Worm (Caenorhabditis elegans): Measurements from ENCODE around the gene hmg-12.

DNA sequence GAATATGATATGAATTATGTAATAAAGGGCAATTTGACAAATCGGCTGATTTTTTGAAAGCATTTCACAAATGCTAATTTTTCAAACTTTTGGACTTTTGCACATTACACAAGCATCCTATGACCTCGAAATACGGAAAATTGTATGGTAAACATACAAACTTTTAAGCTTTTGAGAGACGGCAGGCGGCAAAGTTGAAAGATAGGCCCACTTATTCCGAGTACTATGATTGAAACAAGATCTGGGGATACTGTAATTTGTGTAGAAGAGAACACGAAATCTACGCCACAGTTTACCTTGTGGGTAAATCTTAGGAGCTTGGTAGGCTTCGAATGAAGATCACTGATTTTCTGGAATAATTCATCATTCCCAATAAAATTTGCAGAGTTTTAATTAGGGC lies 32.7 kb upstream of the hmg-12 start, which contains the start of gene ZK930.6:
- no peak for TF ChIP-seq Y67H2A.10 (GFP tag; conservative IDR thresholded peaks at IDR 0.05)
- TF ChIP-seq aptf-3 (GFP tag; IDR thresholded peaks at IDR 0.05) = no peak
- no peak for TF ChIP-seq ama-1 (optimal IDR thresholded peaks at IDR 0.05)
- TF ChIP-seq ama-1 (GFP tag; optimal IDR thresholded peaks at IDR 0.05) = no peak
- TF ChIP-seq K12H6.12 (tag; optimal IDR thresholded peaks at IDR 0.05) = no peak
- no peak for TF ChIP-seq sea-2 (GFP tag; IDR thresholded peaks at IDR 0.05)

All from whole organism, young adult.